Worm (Caenorhabditis elegans) whole organism, L1 larva: ENCODE measurements around the gene col-106.

ENCODE experiments used
- F16B12.6 ChIP-seq: fragments of 150-350 bp; optimal IDR thresholded peaks from 2 replicates; lab custom pipeline; 2014; ENCODE audit warnings: missing biosample characterization, missing genetic modification characterization
- Y116A8C.19 ChIP-seq: sonication (generic microtip); optimal IDR thresholded peaks from 2 replicates; lab custom pipeline; 2016; ENCODE audit warnings: missing compliant biosample characterization, missing genetic modification characterization, borderline replicate concordance
- aly-2 ChIP-seq: fragments of 150-350 bp; optimal IDR thresholded peaks from 2 replicates; lab custom pipeline; 2014; ENCODE audit warnings: missing biosample characterization, missing genetic modification characterization
- blmp-1 ChIP-seq: fragments of 150-350 bp; optimal IDR thresholded peaks from 2 replicates; lab custom pipeline; 2014; ENCODE audit warnings: missing biosample characterization, missing genetic modification characterization
- ceh-88 ChIP-seq: fragments of 200-800 bp; sonication (Bioruptor generic); IDR thresholded peaks from 2 replicates; pipeline ENCODE4 v1.3.6; 2022; ENCODE audit warnings: missing genetic modification characterization, missing compliant biosample characterization
- ces-1 ChIP-seq: fragments of 150-350 bp; optimal IDR thresholded peaks from 2 replicates; lab custom pipeline; 2014; ENCODE audit warnings: missing biosample characterization, missing genetic modification reagents, missing genetic modification characterization
- dpl-1 ChIP-seq, 3 experiments: fragments of 150-350 bp in 2 of 3; sonication (generic microtip) in 1 of 3; optimal IDR thresholded peaks; 2 replicates each; lab custom pipeline; 2014 to 2017; ENCODE audit warnings: missing biosample characterization in 3 of 3, missing genetic modification characterization in 3 of 3, missing genetic modification reagents in 3 of 3
- efl-1 ChIP-seq, 4 experiments: fragments of 150-350 bp; optimal IDR thresholded peaks in 3 of 4; peaks in 1 of 4; 1 replicate in 1 of 4; 2 replicates in 3 of 4; lab custom pipeline; 2014; ENCODE audit warnings: missing biosample characterization in 2 of 4, missing genetic modification characterization in 2 of 4, missing genetic modification reagents in 2 of 4
- egl-13 ChIP-seq: sonication (generic microtip); optimal IDR thresholded peaks from 2 replicates; lab custom pipeline; 2016; ENCODE audit warnings: missing genotype, missing genetic modification reagents, missing genetic modification characterization, missing compliant biosample characterization
- elt-3 ChIP-seq, 6 experiments: fragments of 150-350 bp in 1 of 6; sonication (generic microtip); optimal IDR thresholded peaks; 2 replicates each; lab custom pipeline; 2017 to 2018; ENCODE audit warnings: missing biosample characterization in 6 of 6, missing genetic modification characterization in 6 of 6, inconsistent platforms in 1 of 6
- ets-5 ChIP-seq: fragments of 200-800 bp; sonication (Bioruptor generic); IDR thresholded peaks from 2 replicates; pipeline ENCODE4 v1.3.6; 2022; ENCODE audit warnings: missing genetic modification characterization, missing compliant biosample characterization
- fos-1 ChIP-seq: fragments of 150-350 bp; optimal IDR thresholded peaks from 2 replicates; lab custom pipeline; 2014; ENCODE audit warnings: missing biosample characterization, missing genetic modification characterization
- grh-1 ChIP-seq: fragments of 200-800 bp; sonication (Bioruptor generic); IDR thresholded peaks from 2 replicates; pipeline ENCODE4 v1.3.6; 2022; ENCODE audit warnings: missing genetic modification reagents, missing genetic modification characterization, missing compliant biosample characterization
- hpl-2 ChIP-seq: fragments of 150-350 bp; optimal IDR thresholded peaks from 2 replicates; lab custom pipeline; 2014; ENCODE audit warnings: missing biosample characterization, missing genetic modification reagents, missing genetic modification characterization
- lin-14 ChIP-seq: fragments of 200-800 bp; sonication (Bioruptor generic); optimal IDR thresholded peaks from 2 replicates; lab custom pipeline; 2018; ENCODE audit warnings: mild to moderate bottlenecking, missing genetic modification characterization, moderate library complexity, missing compliant biosample characterization
- lin-15B ChIP-seq: fragments of 150-350 bp; sonication (generic microtip); optimal IDR thresholded peaks from 3 replicates; lab custom pipeline; 2014; ENCODE audit warnings: missing biosample characterization, missing genetic modification characterization
- lsy-2 ChIP-seq, 2 experiments: fragments of 150-350 bp; optimal IDR thresholded peaks; 2 replicates each; lab custom pipeline; 2014; ENCODE audit warnings: missing biosample characterization in 2 of 2, missing genetic modification characterization in 2 of 2
- mep-1 ChIP-seq: fragments of 150-350 bp; optimal IDR thresholded peaks from 2 replicates; lab custom pipeline; 2014; ENCODE audit warnings: missing biosample characterization, missing genetic modification characterization
- nhr-11 ChIP-seq: fragments of 150-350 bp; optimal IDR thresholded peaks from 2 replicates; lab custom pipeline; 2014; ENCODE audit warnings: missing biosample characterization, missing genetic modification characterization
- nhr-85 ChIP-seq: sonication (generic microtip); peaks from one replicate; lab custom pipeline; 2016; ENCODE audit warnings: missing genetic modification characterization, inconsistent platforms, missing compliant biosample characterization
- pax-3 ChIP-seq: fragments of 200-800 bp; sonication (Bioruptor generic); optimal IDR thresholded peaks from 2 replicates; lab custom pipeline; 2018; ENCODE audit warnings: mild to moderate bottlenecking, missing genetic modification characterization, moderate library complexity, missing compliant biosample characterization
- pqm-1 ChIP-seq: sonication (generic microtip); optimal IDR thresholded peaks from 3 replicates; lab custom pipeline; 2017; ENCODE audit warnings: missing biosample characterization, missing genetic modification characterization
- rnt-1 ChIP-seq: sonication (generic microtip); optimal IDR thresholded peaks from 2 replicates; lab custom pipeline; 2016; ENCODE audit warnings: mild to moderate bottlenecking, missing genetic modification characterization, moderate library complexity, missing compliant biosample characterization
- skn-1 ChIP-seq: fragments of 150-350 bp; optimal IDR thresholded peaks from 2 replicates; lab custom pipeline; 2014; ENCODE audit warnings: missing biosample characterization, missing genetic modification characterization
- snpc-4 ChIP-seq: fragments of 150-350 bp; optimal IDR thresholded peaks from 2 replicates; lab custom pipeline; 2014; ENCODE audit warnings: missing biosample characterization, missing genetic modification characterization
- sptf-1 ChIP-seq: fragments of 150-350 bp; optimal IDR thresholded peaks from 2 replicates; lab custom pipeline; 2014; ENCODE audit warnings: missing biosample characterization, missing genetic modification characterization
- unc-130 ChIP-seq: fragments of 150-350 bp; optimal IDR thresholded peaks from 2 replicates; lab custom pipeline; 2017; ENCODE audit warnings: missing biosample characterization, missing genetic modification characterization, inconsistent platforms
- xbp-1 ChIP-seq: sonication (generic microtip); optimal IDR thresholded peaks from 2 replicates; lab custom pipeline; 2016; ENCODE audit warnings: missing genetic modification characterization, missing compliant biosample characterization
- zag-1 ChIP-seq: fragments of 150-350 bp; optimal IDR thresholded peaks from 2 replicates; lab custom pipeline; 2014; ENCODE audit warnings: missing biosample characterization, missing genetic modification characterization
- ztf-11 ChIP-seq, 2 experiments: sonication (generic microtip); optimal IDR thresholded peaks; 2 replicates each; lab custom pipeline; 2016 to 2017; ENCODE audit warnings: missing genetic modification characterization in 2 of 2, missing biosample characterization in 1 of 2, missing compliant biosample characterization in 1 of 2

Gene col-106

ce11 chrIV:1452480-1452879, 8.1 kb downstream of the col-106 start:
- TF ChIP-seq pax-3 (tag; lab: Kevin White, UChicago), result no peak
- TF ChIP-seq blmp-1, result peak; percentile 32
- TF ChIP-seq nhr-85 (tag; lab: Kevin White, UChicago), result peak; percentile 57
- TF ChIP-seq ceh-88 (GFP tag; lab: Robert Waterston, UW), result no peak
- TF ChIP-seq skn-1 (tag; lab: Kevin White, UChicago), result no peak
- no peak for TF ChIP-seq efl-1 (optimal IDR thresholded peaks at IDR 0.05; lab: Kevin White, UChicago)
- TF ChIP-seq efl-1 (GFP tag; optimal IDR thresholded peaks at IDR 0.05 in 1 of 2; lab: Kevin White, UChicago), result peak in 1 of 2 experiments; percentile 91
- TF ChIP-seq elt-3 (tag; optimal IDR thresholded peaks at IDR 0.05; lab: Kevin White, UChicago), result peak in 1 of 6 experiments; percentile 22
- TF ChIP-seq Y116A8C.19 (tag; lab: Kevin White, UChicago), result no peak
- no peak for TF ChIP-seq nhr-11 (tag; lab: Kevin White, UChicago)
- no peak for TF ChIP-seq lin-15B (tag; lab: Kevin White, UChicago)
- no peak for TF ChIP-seq unc-130 (tag; lab: Kevin White, UChicago)
- no peak for TF ChIP-seq ets-5 (GFP tag; lab: Robert Waterston, UW)
- peak; percentile 30 for TF ChIP-seq lin-14 (GFP tag; lab: Kevin White, UChicago)
- no peak for TF ChIP-seq ces-1 (GFP tag; lab: Kevin White, UChicago)
- no peak for TF ChIP-seq sptf-1 (tag; lab: Kevin White, UChicago)

DNA sequence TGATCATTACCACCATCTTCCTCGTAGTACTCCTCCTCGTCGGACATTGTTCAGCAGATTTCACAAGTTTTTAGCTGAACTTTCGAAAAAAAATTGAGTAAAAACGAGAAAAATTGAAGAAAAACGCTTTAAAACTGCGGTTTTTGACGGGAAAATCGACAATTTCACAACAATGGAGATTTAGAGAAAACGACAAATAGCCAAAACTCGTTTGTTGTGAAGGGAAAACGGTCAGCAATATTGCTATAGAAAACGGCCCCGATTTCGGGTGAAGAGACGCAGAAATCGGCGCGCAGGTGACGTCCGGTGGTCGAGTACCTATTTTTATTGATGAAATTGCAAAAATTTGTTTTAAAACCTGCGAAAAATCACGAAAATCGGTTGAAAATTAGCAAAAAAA, 14.7 kb downstream of the col-106 start, which contains the start of gene clp-7:
TSS of gene clp-7 (minus strand) at position 47 of the 400 bp plus-strand sequence.
- TF ChIP-seq mep-1 (tag; lab: Kevin White, UChicago), result peak; percentile 20
- TF ChIP-seq grh-1 (GFP tag; lab: Robert Waterston, UW), result peak; percentile 52; the same call in 1 of the 2 replicates
- TF ChIP-seq snpc-4 (tag; lab: Kevin White, UChicago), result no peak
- TF ChIP-seq dpl-1 (GFP tag; optimal IDR thresholded peaks at IDR 0.05; lab: Kevin White, UChicago), result peak in 1 of 3 experiments; percentile 19
- no peak for TF ChIP-seq rnt-1 (tag; lab: Kevin White, UChicago)
- TF ChIP-seq aly-2, result no peak
- TF ChIP-seq blmp-1, result peak; percentile 90
- peak in 1 of 2 experiments; percentile 28 for TF ChIP-seq lsy-2 (tag; optimal IDR thresholded peaks at IDR 0.05; lab: Kevin White, UChicago)
- TF ChIP-seq efl-1 (optimal IDR thresholded peaks at IDR 0.05; lab: Kevin White, UChicago), result no peak
- peak in 1 of 2 experiments; percentile 14 for TF ChIP-seq efl-1 (GFP tag; optimal IDR thresholded peaks at IDR 0.05 in 1 of 2; lab: Kevin White, UChicago)

DNA sequence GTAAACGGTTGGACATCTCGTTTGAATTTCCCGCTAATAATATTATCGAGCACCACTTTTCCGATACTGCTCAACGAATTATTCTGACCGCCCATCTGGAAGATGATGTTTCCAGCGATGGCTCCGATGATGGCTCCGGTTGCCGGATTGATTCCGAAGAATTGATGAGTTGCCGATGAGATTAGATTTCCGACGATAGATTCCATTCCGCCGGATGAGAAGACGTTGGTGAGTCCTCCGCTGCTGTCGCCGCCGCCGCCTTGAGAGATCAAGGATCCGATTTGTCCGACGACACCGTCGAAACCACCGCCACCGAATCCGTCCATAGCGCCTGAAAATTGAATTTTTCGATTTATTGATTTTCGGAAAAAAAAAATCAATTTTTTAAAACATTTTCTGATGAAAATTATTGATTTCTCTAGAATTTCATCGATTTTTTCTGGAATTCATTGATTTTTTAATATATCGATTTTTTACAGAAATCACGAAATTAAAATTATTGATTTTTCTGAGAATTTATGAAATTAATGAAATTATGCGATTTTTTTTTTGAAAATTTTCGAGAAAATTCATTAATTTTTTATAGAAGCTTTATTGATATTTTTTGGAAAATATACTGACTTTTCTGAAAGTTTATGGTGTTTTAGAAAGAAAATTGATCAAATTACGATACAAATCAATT, 16.4 kb downstream of the col-106 start:
- no peak for TF ChIP-seq ztf-11 (tag; optimal IDR thresholded peaks at IDR 0.05; lab: Kevin White, UChicago)
- no peak for TF ChIP-seq efl-1 (optimal IDR thresholded peaks at IDR 0.05; lab: Kevin White, UChicago)
- TF ChIP-seq efl-1 (GFP tag; optimal IDR thresholded peaks at IDR 0.05 in 1 of 2; lab: Kevin White, UChicago), result peak in 1 of 2 experiments; percentile 45
- TF ChIP-seq, all 84 proteins: peak for 1

DNA sequence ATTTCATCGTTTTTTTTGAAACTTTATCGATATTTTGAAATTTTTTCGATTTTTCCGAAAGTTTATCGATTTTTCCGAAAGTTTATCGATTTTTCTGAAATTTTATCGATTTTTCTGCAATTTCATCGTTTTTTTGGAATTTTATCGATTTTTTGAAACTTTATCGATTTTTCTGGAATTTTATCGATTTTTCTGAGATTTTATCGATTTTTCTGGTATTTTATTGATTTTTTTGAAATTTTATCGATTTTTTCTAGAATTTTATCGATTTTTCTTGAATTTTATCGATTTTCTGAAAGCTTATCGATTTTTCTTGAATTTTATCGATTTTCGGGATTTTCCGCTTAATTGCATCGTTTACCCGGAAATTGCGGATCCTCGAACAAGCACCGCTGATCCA, 17.1 kb downstream of the col-106 start:
- TF ChIP-seq xbp-1 (tag; lab: Kevin White, UChicago), result no peak
- no peak for TF ChIP-seq hpl-2
- no peak for TF ChIP-seq zag-1 (tag; lab: Kevin White, UChicago)
- no peak for TF ChIP-seq egl-13
- TF ChIP-seq fos-1, result no peak
- TF ChIP-seq F16B12.6 (tag; lab: Kevin White, UChicago), result no peak
- TF ChIP-seq pqm-1 (tag; lab: Kevin White, UChicago), result no peak
- TF ChIP-seq efl-1 (optimal IDR thresholded peaks at IDR 0.05; lab: Kevin White, UChicago), result no peak
- peak in 1 of 2 experiments; percentile 39 for TF ChIP-seq efl-1 (GFP tag; optimal IDR thresholded peaks at IDR 0.05 in 1 of 2; lab: Kevin White, UChicago)

- TF ChIP-seq Y116A8C.19 (tag; lab: Kevin White, UChicago), result no peak
- TF ChIP-seq efl-1 (optimal IDR thresholded peaks at IDR 0.05; lab: Kevin White, UChicago), result no peak
- no peak for TF ChIP-seq efl-1 (GFP tag; optimal IDR thresholded peaks at IDR 0.05 in 1 of 2; lab: Kevin White, UChicago)
- TF ChIP-seq pqm-1 (tag; lab: Kevin White, UChicago), result no peak
- TF ChIP-seq elt-3 (tag; optimal IDR thresholded peaks at IDR 0.05; lab: Kevin White, UChicago), result no peak
Observed at ce11 chrIV:1437625-1438024, 23.0 kb downstream of the col-106 start.
